Worm (Caenorhabditis elegans): ENCODE measurements around the gene ehs-1.

Gene ehs-1

DNA sequence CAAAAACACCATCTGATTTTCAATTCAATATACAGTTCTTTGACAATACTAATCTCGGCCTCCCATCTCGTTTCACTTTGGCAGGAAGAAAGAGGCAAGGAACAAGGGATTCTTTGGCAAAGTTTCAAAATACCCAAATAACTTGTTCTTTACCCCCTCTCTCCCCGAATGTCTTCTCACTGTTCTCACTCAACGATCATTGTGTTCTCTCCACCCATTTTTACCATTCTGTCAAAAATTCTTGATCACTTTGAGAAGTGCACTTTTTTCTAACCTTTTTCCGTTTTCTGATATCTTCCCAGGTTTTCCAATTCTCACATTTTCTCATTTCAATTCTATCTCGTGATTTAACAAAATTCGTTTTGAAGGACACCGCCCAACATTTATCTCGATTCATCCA is 33.6 kb downstream of the ehs-1 start, which contains the start of gene H41C03.1:
Gene H41C03.1, plus strand, starts transcription at position 301 of the 400 bp plus-strand sequence.
- TF ChIP-seq hmg-4 (GFP tag; optimal IDR thresholded peaks at IDR 0.05) = no peak
- TF ChIP-seq B0310.2 (tag; optimal IDR thresholded peaks at IDR 0.05) = no peak
- no peak for TF ChIP-seq flt-1 (GFP tag; IDR thresholded peaks at IDR 0.05)
- no peak for TF ChIP-seq ama-1 (optimal IDR thresholded peaks at IDR 0.05)
- no peak for TF ChIP-seq tbx-37 (GFP tag; conservative IDR thresholded peaks at IDR 0.05)
- TF ChIP-seq sea-1 (GFP tag; conservative IDR thresholded peaks at IDR 0.05) = no peak
- no peak for TF ChIP-seq aly-1 (tag; optimal IDR thresholded peaks at IDR 0.05)
- TF ChIP-seq tbx-11 (GFP tag; IDR thresholded peaks at IDR 0.05) = no peak
- no peak for TF ChIP-seq tra-4 (tag; optimal IDR thresholded peaks at IDR 0.05)
- TF ChIP-seq hmbx-1 (tag; optimal IDR thresholded peaks at IDR 0.05) = no peak
- TF ChIP-seq ets-7 (tag; optimal IDR thresholded peaks at IDR 0.05) = no peak
- TF ChIP-seq F13C5.2 (tag; optimal IDR thresholded peaks at IDR 0.05) = no peak
- TF ChIP-seq hnd-1 (tag; optimal IDR thresholded peaks at IDR 0.05) = no peak
- no peak for TF ChIP-seq pes-1 (GFP tag; IDR thresholded peaks at IDR 0.05)
- TF ChIP-seq scrt-1 (GFP tag; IDR thresholded peaks at IDR 0.05) = no peak
- TF ChIP-seq ceh-36 (tag; optimal IDR thresholded peaks at IDR 0.05) = no peak
- no peak for TF ChIP-seq ceh-13 (GFP tag; optimal IDR thresholded peaks at IDR 0.05)

- TF ChIP-seq B0310.2 (tag; optimal IDR thresholded peaks at IDR 0.05) (no peak), flt-1 (GFP tag; IDR thresholded peaks at IDR 0.05) (no peak), scrt-1 (GFP tag; IDR thresholded peaks at IDR 0.05) (no peak), ceh-13 (GFP tag; optimal IDR thresholded peaks at IDR 0.05) (no peak)
Measured at ce11 chrII:5858322-5858721, 37.8 kb downstream of the ehs-1 start, which contains the start of gene F55C12.4. Gene F55C12.4 (minus strand): TSS chrII:5858422.

ce11 chrII:5860621-5861020 is 40.1 kb downstream of the ehs-1 start:
- TF ChIP-seq tbx-37 (GFP tag; conservative IDR thresholded peaks at IDR 0.05) (no peak), aly-1 (tag; optimal IDR thresholded peaks at IDR 0.05) (no peak), B0310.2 (tag; optimal IDR thresholded peaks at IDR 0.05) (no peak), ama-1 (optimal IDR thresholded peaks at IDR 0.05) (no peak), hnd-1 (tag; optimal IDR thresholded peaks at IDR 0.05) (no peak), pes-1 (GFP tag; IDR thresholded peaks at IDR 0.05) (no peak), tra-4 (tag; optimal IDR thresholded peaks at IDR 0.05) (no peak), flt-1 (GFP tag; IDR thresholded peaks at IDR 0.05) (no peak), ceh-13 (GFP tag; optimal IDR thresholded peaks at IDR 0.05) (no peak), hmg-4 (GFP tag; optimal IDR thresholded peaks at IDR 0.05) (no peak), hmbx-1 (tag; optimal IDR thresholded peaks at IDR 0.05) (no peak), sea-1 (GFP tag; conservative IDR thresholded peaks at IDR 0.05) (no peak), ets-7 (tag; optimal IDR thresholded peaks at IDR 0.05) (no peak), tbx-11 (GFP tag; IDR thresholded peaks at IDR 0.05) (no peak), ceh-36 (tag; optimal IDR thresholded peaks at IDR 0.05) (no peak), F13C5.2 (tag; optimal IDR thresholded peaks at IDR 0.05) (no peak), scrt-1 (GFP tag; IDR thresholded peaks at IDR 0.05) (no peak)

DNA sequence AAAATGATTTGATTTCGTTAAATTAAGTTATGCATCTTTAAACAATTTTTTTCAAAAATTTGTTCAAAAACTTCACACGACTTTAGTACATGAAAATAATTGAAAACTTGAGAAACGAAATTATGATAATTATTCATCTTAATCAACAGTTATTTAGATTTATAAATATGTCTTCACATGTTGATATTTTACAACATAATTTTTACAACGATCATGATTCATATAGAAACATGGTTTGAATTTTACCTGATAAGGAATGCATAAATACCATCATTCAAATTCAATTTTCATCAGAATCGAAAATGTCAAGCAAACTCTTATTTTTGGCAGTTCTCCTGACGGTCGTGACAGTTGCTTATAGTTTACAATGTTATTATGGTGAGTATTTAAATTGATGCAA is 43.4 kb downstream of the ehs-1 start, which contains the start of gene tag-234:
Gene tag-234, plus strand, starts transcription at position 301 of the 400 bp plus-strand sequence.
- no peak for TF ChIP-seq aly-1 (tag; optimal IDR thresholded peaks at IDR 0.05)
- TF ChIP-seq F13C5.2 (tag; optimal IDR thresholded peaks at IDR 0.05) = no peak
- TF ChIP-seq hmg-4 (GFP tag; optimal IDR thresholded peaks at IDR 0.05) = no peak
- no peak for TF ChIP-seq ama-1 (optimal IDR thresholded peaks at IDR 0.05)
- TF ChIP-seq scrt-1 (GFP tag; IDR thresholded peaks at IDR 0.05) = no peak
- no peak for TF ChIP-seq ets-7 (tag; optimal IDR thresholded peaks at IDR 0.05)
- TF ChIP-seq tbx-37 (GFP tag; conservative IDR thresholded peaks at IDR 0.05) = no peak
- no peak for TF ChIP-seq B0310.2 (tag; optimal IDR thresholded peaks at IDR 0.05)
- TF ChIP-seq flt-1 (GFP tag; IDR thresholded peaks at IDR 0.05) = no peak
- TF ChIP-seq ceh-36 (tag; optimal IDR thresholded peaks at IDR 0.05) = no peak
- TF ChIP-seq hmbx-1 (tag; optimal IDR thresholded peaks at IDR 0.05) = no peak

DNA sequence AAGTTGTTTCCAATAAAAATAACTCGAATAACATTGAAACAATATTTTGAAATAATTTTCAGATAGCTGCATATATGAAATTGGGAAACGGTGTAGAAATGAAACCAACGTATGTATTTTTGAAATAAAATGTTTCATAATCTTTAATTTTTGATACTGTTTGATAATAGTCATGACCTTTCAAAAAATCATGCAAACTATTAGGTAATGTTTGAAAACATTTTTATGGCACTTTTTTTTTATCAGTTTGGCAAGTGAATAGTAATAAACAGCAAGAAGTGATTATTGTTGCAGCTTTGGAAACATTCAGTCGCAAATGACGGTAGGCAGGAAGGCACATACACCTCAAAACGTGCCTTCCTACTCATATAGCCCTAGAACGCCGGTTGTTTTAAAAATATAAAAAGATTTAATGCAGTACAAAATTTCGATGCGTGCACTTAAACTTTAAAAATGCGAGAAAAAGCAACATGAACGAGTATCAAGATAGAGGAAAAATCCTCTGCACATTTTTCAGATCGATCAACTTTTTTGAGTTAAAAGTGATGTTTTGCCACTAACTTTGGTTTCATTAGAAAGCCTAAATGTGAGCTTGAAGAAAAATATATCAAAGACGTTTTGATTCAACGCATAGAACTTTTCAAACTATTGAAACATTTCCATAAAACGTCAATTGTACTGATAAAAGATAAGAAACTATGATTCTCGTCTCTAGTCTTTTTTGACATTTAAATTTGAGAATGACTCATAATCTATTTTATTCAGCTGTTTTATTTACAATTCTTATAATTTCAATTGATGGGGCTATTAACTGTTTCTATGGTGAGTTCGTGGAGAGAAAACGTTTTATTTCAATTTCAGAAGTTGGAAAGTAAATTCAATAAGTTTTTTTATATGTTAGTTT is 45.1 kb downstream of the ehs-1 start, which contains the start of gene F55C12.19:
Gene F55C12.19, plus strand, starts transcription at position 735 of the 904 bp plus-strand sequence.
- no peak for TF ChIP-seq flt-1 (GFP tag; IDR thresholded peaks at IDR 0.05)
- TF ChIP-seq pes-1 (GFP tag; IDR thresholded peaks at IDR 0.05) = no peak
- no peak for TF ChIP-seq ceh-36 (tag; optimal IDR thresholded peaks at IDR 0.05)
- TF ChIP-seq ceh-13 (GFP tag; optimal IDR thresholded peaks at IDR 0.05) = no peak
- no peak for TF ChIP-seq B0310.2 (tag; optimal IDR thresholded peaks at IDR 0.05)
- TF ChIP-seq tbx-11 (GFP tag; IDR thresholded peaks at IDR 0.05) = no peak
- TF ChIP-seq aly-1 (tag; optimal IDR thresholded peaks at IDR 0.05) = no peak

ce11 chrII:5866920-5867319 is 46.4 kb downstream of the ehs-1 start:
- TF ChIP-seq hmbx-1 (tag; optimal IDR thresholded peaks at IDR 0.05) (no peak), aly-1 (tag; optimal IDR thresholded peaks at IDR 0.05) (no peak), pes-1 (GFP tag; IDR thresholded peaks at IDR 0.05) (no peak), hmg-4 (GFP tag; optimal IDR thresholded peaks at IDR 0.05) (no peak), tra-4 (tag; optimal IDR thresholded peaks at IDR 0.05) (no peak), ama-1 (optimal IDR thresholded peaks at IDR 0.05) (no peak), F13C5.2 (tag; optimal IDR thresholded peaks at IDR 0.05) (no peak), sea-1 (GFP tag; conservative IDR thresholded peaks at IDR 0.05) (no peak), scrt-1 (GFP tag; IDR thresholded peaks at IDR 0.05) (no peak)

- no peak for TF ChIP-seq tbx-11 (GFP tag; IDR thresholded peaks at IDR 0.05)
- TF ChIP-seq flt-1 (GFP tag; IDR thresholded peaks at IDR 0.05) = no peak
- TF ChIP-seq hnd-1 (tag; optimal IDR thresholded peaks at IDR 0.05) = no peak
- TF ChIP-seq hmg-4 (GFP tag; optimal IDR thresholded peaks at IDR 0.05) = no peak
- no peak for TF ChIP-seq F13C5.2 (tag; optimal IDR thresholded peaks at IDR 0.05)
- TF ChIP-seq ama-1 (optimal IDR thresholded peaks at IDR 0.05) = no peak
- no peak for TF ChIP-seq hmbx-1 (tag; optimal IDR thresholded peaks at IDR 0.05)
- TF ChIP-seq aly-1 (tag; optimal IDR thresholded peaks at IDR 0.05) = no peak
- TF ChIP-seq sea-1 (GFP tag; conservative IDR thresholded peaks at IDR 0.05) = no peak
- no peak for TF ChIP-seq ceh-36 (tag; optimal IDR thresholded peaks at IDR 0.05)
Measured at ce11 chrII:5871508-5871907, 51.0 kb downstream of the ehs-1 start.

Measured in whole organism, early embryonic.